Fruit fly (Drosophila melanogaster): ENCODE measurements around the gene CG12708.

DNA sequence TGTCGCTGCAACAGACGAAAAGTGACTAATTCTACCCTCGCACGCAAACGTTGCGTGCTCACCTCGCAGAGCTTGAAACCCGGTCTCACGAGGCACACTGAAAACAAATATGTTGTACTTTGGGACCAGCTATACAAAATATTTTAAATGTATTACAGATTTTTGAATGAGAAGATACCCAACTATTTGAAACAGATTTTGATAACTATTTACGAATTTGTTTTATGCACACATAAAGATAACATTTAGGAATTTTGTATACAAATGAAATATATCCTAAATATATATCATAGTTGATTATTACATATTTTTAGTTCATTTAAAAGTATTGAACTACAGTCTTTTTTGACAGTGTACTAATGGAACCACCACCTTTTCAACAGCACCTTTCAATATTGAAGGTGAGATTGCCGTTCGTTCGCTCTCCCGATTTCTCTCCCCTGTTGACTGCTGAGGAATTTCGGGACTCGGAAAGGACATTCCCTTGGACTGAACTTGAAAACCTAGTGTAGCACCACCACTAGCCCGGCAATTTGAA lies 4.2 kb upstream of the CG12708 start, which contains the start of gene CG15646:
- TF ChIP-seq pan (optimal IDR thresholded peaks at IDR 0.05) (no peak), usp (GFP tag; optimal IDR thresholded peaks at IDR 0.05) (no peak), EcR (GFP tag; optimal IDR thresholded peaks at IDR 0.05) (no peak)

All from whole organism.